Fruit fly (Drosophila melanogaster) whole organism, embryonic: Measurements from ENCODE around the gene CG13075.

Experiments used
- BEAF-32 ChIP-seq: fragments of 200-800 bp; sonication (Bioruptor generic); optimal IDR thresholded peaks from 3 replicates; lab custom pipeline; 2017; ENCODE audit warnings: missing biosample characterization, missing genetic modification characterization, mild to moderate bottlenecking, moderate library complexity, missing genetic modification reagents
- Bgb ChIP-seq: fragments of 200-800 bp; sonication (Bioruptor generic); IDR thresholded peaks from 2 replicates; pipeline ENCODE4 v1.3.6; 2022; ENCODE audit warnings: missing biosample characterization, missing genetic modification characterization; ENCODE audit not compliant: partially characterized antibody
- CG11695 ChIP-seq: fragments of 200-800 bp; sonication (Bioruptor generic); IDR thresholded peaks from 3 replicates; pipeline ENCODE4 v1.3.6; 2022; ENCODE audit warnings: missing biosample characterization, missing genetic modification characterization
- CG12236 ChIP-seq: fragments of 200-800 bp; sonication (Bioruptor generic); optimal IDR thresholded peaks from 2 replicates; lab custom pipeline; 2016; ENCODE audit warnings: missing biosample characterization, missing genetic modification characterization
- CG13123 ChIP-seq: fragments of 200-800 bp; sonication (Bioruptor generic); optimal IDR thresholded peaks from 2 replicates; lab custom pipeline; 2016; ENCODE audit warnings: missing biosample characterization, missing genetic modification characterization
- CG31365 ChIP-seq: fragments of 200-800 bp; sonication (Bioruptor generic); optimal IDR thresholded peaks from 2 replicates; lab custom pipeline; 2018; ENCODE audit warnings: missing biosample characterization, mild to moderate bottlenecking, missing genetic modification characterization
- CG31441 ChIP-seq: fragments of 200-800 bp; sonication (Bioruptor generic); IDR thresholded peaks from 2 replicates; pipeline ENCODE4 v1.3.6; 2022; ENCODE audit warnings: missing biosample characterization, missing genetic modification characterization
- CG3281 ChIP-seq: fragments of 200-800 bp; sonication (Bioruptor generic); optimal IDR thresholded peaks from 3 replicates; lab custom pipeline; 2017; ENCODE audit warnings: missing biosample characterization, mild to moderate bottlenecking, missing genetic modification characterization
- CG3407 ChIP-seq: fragments of 200-800 bp; sonication (Bioruptor generic); optimal IDR thresholded peaks from 2 replicates; lab custom pipeline; 2018; ENCODE audit warnings: missing biosample characterization, mild to moderate bottlenecking, missing genetic modification characterization
- CG34376 ChIP-seq: fragments of 200-800 bp; sonication (Bioruptor generic); optimal IDR thresholded peaks from 2 replicates; lab custom pipeline; 2018; ENCODE audit warnings: missing biosample characterization, mild to moderate bottlenecking, missing genetic modification characterization
- CG3838 ChIP-seq: fragments of 200-800 bp; sonication (Bioruptor generic); optimal IDR thresholded peaks from 3 replicates; lab custom pipeline; 2016; ENCODE audit warnings: missing biosample characterization, missing genetic modification characterization
- CG4730 ChIP-seq: fragments of 200-800 bp; sonication (Bioruptor generic); IDR thresholded peaks from 2 replicates; pipeline ENCODE4 v1.3.6; 2022; ENCODE audit warnings: missing biosample characterization, missing genetic modification characterization
- CG7987 ChIP-seq: fragments of 200-800 bp; sonication (Bioruptor generic); optimal IDR thresholded peaks from 2 replicates; lab custom pipeline; 2018; ENCODE audit warnings: missing biosample characterization, mild to moderate bottlenecking, missing genetic modification characterization, moderate library complexity
- CG8089 ChIP-seq: fragments of 200-800 bp; sonication (Bioruptor generic); optimal IDR thresholded peaks from 3 replicates; lab custom pipeline; 2016; ENCODE audit warnings: missing biosample characterization, missing genetic modification characterization
- CG8924 ChIP-seq: fragments of 200-800 bp; optimal IDR thresholded peaks from 3 replicates; lab custom pipeline; 2019; ENCODE audit warnings: missing biosample characterization, mild to moderate bottlenecking, missing genetic modification characterization, moderate library complexity
- CG9797 ChIP-seq: fragments of 200-800 bp; sonication (Bioruptor generic); optimal IDR thresholded peaks from 3 replicates; lab custom pipeline; 2018; ENCODE audit warnings: missing biosample characterization, mild to moderate bottlenecking, missing genetic modification characterization
- CG9817 ChIP-seq: fragments of 200-800 bp; sonication (Bioruptor generic); optimal IDR thresholded peaks from 2 replicates; lab custom pipeline; 2018; ENCODE audit warnings: missing biosample characterization, mild to moderate bottlenecking, missing genetic modification characterization, moderate library complexity
- D19B ChIP-seq: fragments of 200-800 bp; sonication (Bioruptor generic); optimal IDR thresholded peaks from 2 replicates; lab custom pipeline; 2017; ENCODE audit warnings: missing biosample characterization, mild to moderate bottlenecking, missing genetic modification characterization
- Dip2 ChIP-seq: fragments of 200-800 bp; sonication (Bioruptor generic); IDR thresholded peaks from 2 replicates; pipeline ENCODE4 v1.3.6; 2022; ENCODE audit warnings: missing biosample characterization, missing genetic modification characterization
- Dref ChIP-seq: fragments of 200-800 bp; sonication (Bioruptor generic); IDR thresholded peaks from 2 replicates; pipeline ENCODE4 v1.3.6; 2022; ENCODE audit warnings: missing biosample characterization, missing genetic modification characterization
- Drgx ChIP-seq: fragments of 200-800 bp; sonication (Bioruptor generic); IDR thresholded peaks from 2 replicates; pipeline ENCODE4 v1.3.6; 2022; ENCODE audit warnings: missing biosample characterization, missing genetic modification characterization
- Eip74EF ChIP-seq, 2 experiments: fragments of 200-800 bp in 1 of 2; fragments of >200 bp in 1 of 2; sonication (Bioruptor generic) in 1 of 2; optimal IDR thresholded peaks; 2 replicates each; lab custom pipeline; 2017 to 2019; ENCODE audit warnings: missing biosample characterization in 2 of 2, missing genetic modification characterization in 2 of 2, mild to moderate bottlenecking in 1 of 2, moderate library complexity in 1 of 2
- Elba2 ChIP-seq: fragments of 200-800 bp; sonication (Bioruptor generic); optimal IDR thresholded peaks from 3 replicates; lab custom pipeline; 2016; ENCODE audit warnings: missing biosample characterization, missing genetic modification characterization
- Gsc ChIP-seq: fragments of 200-800 bp; sonication (Bioruptor generic); IDR thresholded peaks from 2 replicates; pipeline ENCODE4 v1.3.6; 2022; ENCODE audit warnings: missing biosample characterization, missing genetic modification characterization
- HLH3B ChIP-seq: fragments of 200-800 bp; sonication (Bioruptor generic); IDR thresholded peaks from 2 replicates; pipeline ENCODE4 v1.3.6; 2022; ENCODE audit warnings: missing biosample characterization, missing genetic modification characterization
- Hsf ChIP-seq: fragments of 200-800 bp; sonication (Bioruptor generic); optimal IDR thresholded peaks from 3 replicates; lab custom pipeline; 2016; ENCODE audit warnings: missing biosample characterization, missing genetic modification characterization
- Kr ChIP-seq: fragments of 200-800 bp; sonication (Bioruptor generic); optimal IDR thresholded peaks from 2 replicates; lab custom pipeline; 2017; ENCODE audit warnings: missing biosample characterization, mild to moderate bottlenecking, missing genetic modification characterization
- Lim3 ChIP-seq: fragments of 200-800 bp; sonication (Bioruptor generic); IDR thresholded peaks from 2 replicates; pipeline ENCODE4 v1.3.6; 2022; ENCODE audit warnings: missing biosample characterization, missing genetic modification characterization
- Myb ChIP-seq: fragments of 200-800 bp; sonication (Bioruptor generic); optimal IDR thresholded peaks from 2 replicates; lab custom pipeline; 2016; ENCODE audit warnings: missing biosample characterization, missing genetic modification characterization
- NC2α ChIP-seq: fragments of 200-800 bp; sonication (Bioruptor generic); optimal IDR thresholded peaks from 2 replicates; lab custom pipeline; 2016; ENCODE audit warnings: missing biosample characterization, missing genetic modification characterization
- Nf-YA ChIP-seq: fragments of 200-800 bp; sonication (Bioruptor generic); IDR thresholded peaks from 2 replicates; pipeline ENCODE4 v1.3.6; 2022; ENCODE audit warnings: missing biosample characterization, missing genetic modification characterization
- Oli ChIP-seq: fragments of 200-800 bp; sonication (Bioruptor generic); optimal IDR thresholded peaks from 2 replicates; lab custom pipeline; 2018; ENCODE audit warnings: missing biosample characterization, mild to moderate bottlenecking, missing genetic modification characterization, moderate library complexity
- Pdp1 ChIP-seq, 2 experiments: fragments of 200-800 bp; sonication (Bioruptor generic); optimal IDR thresholded peaks; 3 replicates each; lab custom pipeline; 2016; ENCODE audit warnings: missing biosample characterization in 2 of 2, missing genetic modification characterization in 2 of 2, mild to moderate bottlenecking in 1 of 2, moderate library complexity in 1 of 2
- Sry-β ChIP-seq: fragments of 200-800 bp; sonication (Bioruptor generic); optimal IDR thresholded peaks from 2 replicates; lab custom pipeline; 2018; ENCODE audit warnings: missing biosample characterization, mild to moderate bottlenecking, missing genetic modification characterization, moderate library complexity
- ash1 ChIP-seq: fragments of 200-800 bp; sonication (Bioruptor generic); optimal IDR thresholded peaks from 2 replicates; lab custom pipeline; 2018; ENCODE audit warnings: missing biosample characterization, mild to moderate bottlenecking, missing genetic modification characterization
- bbx ChIP-seq: fragments of 200-800 bp; sonication (Bioruptor generic); IDR thresholded peaks from 2 replicates; pipeline ENCODE4 v1.3.6; 2022; ENCODE audit warnings: missing biosample characterization, missing genetic modification characterization; ENCODE audit not compliant: partially characterized antibody
- cato ChIP-seq: fragments of 200-800 bp; sonication (Bioruptor generic); optimal IDR thresholded peaks from 2 replicates; lab custom pipeline; 2016; ENCODE audit warnings: missing biosample characterization, missing genetic modification characterization, borderline replicate concordance
- chif ChIP-seq, 2 experiments: fragments of 200-800 bp; sonication (Bioruptor generic); optimal IDR thresholded peaks; 3 replicates each; lab custom pipeline; 2016; ENCODE audit warnings: missing biosample characterization in 2 of 2, missing genetic modification characterization in 2 of 2
- ftz-f1 ChIP-seq: fragments of 200-800 bp; sonication (Bioruptor generic); optimal IDR thresholded peaks from 2 replicates; lab custom pipeline; 2016; ENCODE audit warnings: missing biosample characterization, missing genetic modification characterization
- klu ChIP-seq: fragments of 200-800 bp; sonication (Bioruptor generic); IDR thresholded peaks from 2 replicates; pipeline ENCODE4 v1.3.6; 2022; ENCODE audit warnings: missing biosample characterization, missing genetic modification characterization
- lbe ChIP-seq: fragments of 200-800 bp; sonication (Bioruptor generic); optimal IDR thresholded peaks from 2 replicates; lab custom pipeline; 2016; ENCODE audit warnings: missing biosample characterization, mild to moderate bottlenecking, missing genetic modification characterization
- luna ChIP-seq: fragments of 200-800 bp; sonication (Bioruptor generic); optimal IDR thresholded peaks from 2 replicates; lab custom pipeline; 2016; ENCODE audit warnings: missing biosample characterization, missing genetic modification characterization
- org-1 ChIP-seq: fragments of 200-800 bp; sonication (Bioruptor generic); optimal IDR thresholded peaks from 2 replicates; lab custom pipeline; 2017; ENCODE audit warnings: missing biosample characterization, missing genetic modification characterization
- pb ChIP-seq: fragments of 200-800 bp; sonication (Bioruptor generic); optimal IDR thresholded peaks from 3 replicates; lab custom pipeline; 2016; ENCODE audit warnings: missing biosample characterization, missing genetic modification characterization
- pzg ChIP-seq: fragments of 200-800 bp; sonication (Bioruptor generic); optimal IDR thresholded peaks from 3 replicates; lab custom pipeline; 2018; ENCODE audit warnings: missing biosample characterization, mild to moderate bottlenecking, missing genetic modification characterization, moderate library complexity
- sens ChIP-seq: fragments of 200-800 bp; sonication (Bioruptor generic); peaks from one replicate; lab custom pipeline; 2016; ENCODE audit warnings: missing biosample characterization, missing genetic modification characterization
- shn ChIP-seq: fragments of 200-800 bp; sonication (Bioruptor generic); optimal IDR thresholded peaks from 3 replicates; lab custom pipeline; 2016; ENCODE audit warnings: missing biosample characterization, missing genetic modification characterization
- sisA ChIP-seq: fragments of 200-800 bp; sonication (Bioruptor generic); IDR thresholded peaks from 2 replicates; pipeline ENCODE4 v1.3.6; 2022; ENCODE audit warnings: missing biosample characterization, missing genetic modification characterization
- sqz ChIP-seq: fragments of 200-800 bp; sonication (Bioruptor generic); optimal IDR thresholded peaks from 3 replicates; lab custom pipeline; 2018; ENCODE audit warnings: missing biosample characterization, mild to moderate bottlenecking, missing genetic modification characterization
- tx ChIP-seq: fragments of 200-800 bp; sonication (Bioruptor generic); optimal IDR thresholded peaks from 2 replicates; lab custom pipeline; 2016; ENCODE audit warnings: missing biosample characterization, missing genetic modification characterization
- usp ChIP-seq: fragments of >200 bp; optimal IDR thresholded peaks from 2 replicates; lab custom pipeline; 2017; ENCODE audit warnings: missing biosample characterization, missing genetic modification characterization

Gene CG13075

dm6 chr3L:16087323-16087816 is 3.6 kb downstream of the CG13075 start, which contains the start of gene Tasp1 (continued):
- no peak for TF ChIP-seq NC2α (GFP tag; lab: Kevin White, UChicago)
- TF ChIP-seq CG7987, result no peak
- TF ChIP-seq bbx (GFP tag; lab: Robert Waterston, UW), result peak; percentile 24; the same call in 1 of the 2 replicates
- no peak for TF ChIP-seq ftz-f1 (GFP tag; lab: Kevin White, UChicago)
- TF ChIP-seq CG8089 (GFP tag; lab: Kevin White, UChicago), result no peak
- TF ChIP-seq CG3281, result peak; percentile 43
- TF ChIP-seq Dref, result no peak
- TF ChIP-seq D19B (GFP tag; lab: Kevin White, UChicago), result no peak
- no peak for TF ChIP-seq sisA (GFP tag; lab: Robert Waterston, UW)
- TF ChIP-seq shn, result no peak
- peak; percentile 42 for TF ChIP-seq Oli (tag; lab: Kevin White, UChicago)
- peak; percentile 82 for TF ChIP-seq CG9797 (GFP tag; lab: Kevin White, UChicago)
- no peak for TF ChIP-seq Kr
- TF ChIP-seq HLH3B (GFP tag; lab: Robert Waterston, UW), result peak; percentile 74
- TF ChIP-seq CG31365 (tag; lab: Kevin White, UChicago), result no peak
- TF ChIP-seq Sry-β (GFP tag; lab: Kevin White, UChicago), result no peak
- TF ChIP-seq Elba2 (GFP tag; lab: Kevin White, UChicago), result no peak
- TF ChIP-seq Nf-YA (GFP tag; lab: Robert Waterston, UW), result peak; percentile 39; the same call in 1 of the 2 replicates
- TF ChIP-seq luna (GFP tag; lab: Kevin White, UChicago), result no peak
- no peak for TF ChIP-seq CG3407
- TF ChIP-seq CG34376, result no peak
- peak; percentile 21 for TF ChIP-seq BEAF-32 (GFP tag; lab: Kevin White, UChicago)
- TF ChIP-seq sens (GFP tag; lab: Kevin White, UChicago), result peak; percentile 55
- TF ChIP-seq Hsf (GFP tag; lab: Kevin White, UChicago), result peak; percentile 53
- TF ChIP-seq Lim3, result no peak
- no peak for TF ChIP-seq cato (GFP tag; lab: Kevin White, UChicago)
- peak; percentile 57; the same call in 1 of the 2 replicates for TF ChIP-seq Bgb (GFP tag; lab: Robert Waterston, UW)
- TF ChIP-seq pb (GFP tag; lab: Kevin White, UChicago), result peak; percentile 25
- TF ChIP-seq org-1 (GFP tag; lab: Kevin White, UChicago), result no peak
- no peak for TF ChIP-seq CG12236 (GFP tag; lab: Kevin White, UChicago)
- TF ChIP-seq Dip2 (GFP tag; lab: Robert Waterston, UW), result no peak
- peak; percentile 61; the same call in 1 of the 2 replicates for TF ChIP-seq CG4730 (GFP tag; lab: Robert Waterston, UW)
- no peak for TF ChIP-seq lbe
- peak; percentile 79 for TF ChIP-seq CG31441 (GFP tag; lab: Robert Waterston, UW)
- TF ChIP-seq sqz (GFP tag; lab: Kevin White, UChicago), result no peak
- TF ChIP-seq Drgx (GFP tag; lab: Robert Waterston, UW), result peak; percentile 36
- peak; percentile 62 for TF ChIP-seq pzg (GFP tag; lab: Kevin White, UChicago)
- no peak for TF ChIP-seq chif (GFP tag; optimal IDR thresholded peaks at IDR 0.05; lab: Kevin White, UChicago)
- TF ChIP-seq klu (GFP tag; lab: Robert Waterston, UW), result no peak
- TF ChIP-seq Gsc (GFP tag; lab: Robert Waterston, UW), result no peak
- peak; percentile 78 for TF ChIP-seq CG8924 (tag; lab: Kevin White, UChicago)
- TF ChIP-seq Pdp1 (GFP tag; optimal IDR thresholded peaks at IDR 0.05; lab: Kevin White, UChicago), result peak in 1 of 2 experiments; percentile 49
- TF ChIP-seq CG13123 (GFP tag; lab: Kevin White, UChicago), result no peak
- peak; percentile 41 for TF ChIP-seq CG9817 (tag; lab: Kevin White, UChicago)
- no peak for TF ChIP-seq Eip74EF (GFP tag; optimal IDR thresholded peaks at IDR 0.05; lab: Kevin White, UChicago)
- no peak for TF ChIP-seq ash1 (GFP tag; lab: Kevin White, UChicago)
- TF ChIP-seq usp (GFP tag; lab: Kevin White, UChicago), result no peak
- TF ChIP-seq tx, result no peak
- TF ChIP-seq CG3838 (GFP tag; lab: Kevin White, UChicago), result no peak
- peak; percentile 55; the same call in 2 of the 3 replicates for TF ChIP-seq CG11695
- no peak for TF ChIP-seq Myb (GFP tag; lab: Kevin White, UChicago)
